Fruit fly (Drosophila melanogaster) whole organism, prepupa: Measurements from ENCODE around the gene disp.

Source experiments
- Blimp-1 ChIP-seq: fragments of 200-800 bp; sonication (Bioruptor generic); optimal IDR thresholded peaks from 3 replicates; lab custom pipeline; 2017; ENCODE audit warnings: missing biosample characterization, missing genetic modification characterization, mild to moderate bottlenecking, moderate library complexity, missing genetic modification reagents
- CG10631 ChIP-seq: fragments of 200-800 bp; sonication (Bioruptor generic); optimal IDR thresholded peaks from 2 replicates; lab custom pipeline; 2016; ENCODE audit warnings: missing biosample characterization, missing genetic modification characterization
- CG10669 ChIP-seq: fragments of 200-800 bp; sonication (Bioruptor generic); optimal IDR thresholded peaks from 3 replicates; lab custom pipeline; 2018; ENCODE audit warnings: missing biosample characterization, mild to moderate bottlenecking, missing genetic modification characterization, moderate library complexity
- CG11294 ChIP-seq: fragments of 200-800 bp; sonication (Bioruptor generic); IDR thresholded peaks from 2 replicates; pipeline ENCODE4 v1.3.6; 2022; ENCODE audit warnings: missing biosample characterization, missing genetic modification characterization
- CG11762 ChIP-seq: fragments of 200-800 bp; sonication (Bioruptor generic); optimal IDR thresholded peaks from 3 replicates; lab custom pipeline; 2016; ENCODE audit warnings: missing biosample characterization, missing genetic modification characterization; ENCODE audit not compliant: insufficient read depth
- CG1621 ChIP-seq: fragments of 200-800 bp; sonication (Bioruptor generic); optimal IDR thresholded peaks from 3 replicates; lab custom pipeline; 2018; ENCODE audit warnings: missing biosample characterization, mild to moderate bottlenecking, missing genetic modification characterization
- CG16779 ChIP-seq: fragments of 200-800 bp; sonication (Bioruptor generic); optimal IDR thresholded peaks from 3 replicates; lab custom pipeline; 2017; ENCODE audit warnings: missing biosample characterization, mild to moderate bottlenecking, missing genetic modification characterization
- CG3032 ChIP-seq: fragments of 200-800 bp; optimal IDR thresholded peaks from 2 replicates; lab custom pipeline; 2019; ENCODE audit warnings: missing biosample characterization, mild to moderate bottlenecking, missing genetic modification characterization, moderate library complexity
- CG31627 ChIP-seq: fragments of 200-800 bp; sonication (Bioruptor generic); optimal IDR thresholded peaks from 3 replicates; lab custom pipeline; 2016; ENCODE audit warnings: missing biosample characterization, missing genetic modification characterization
- CG32006 ChIP-seq: fragments of 200-800 bp; sonication (Bioruptor generic); optimal IDR thresholded peaks from 3 replicates; lab custom pipeline; 2017; ENCODE audit warnings: missing biosample characterization, mild to moderate bottlenecking, missing genetic modification characterization
- CG6163 ChIP-seq: fragments of 200-800 bp; sonication (Bioruptor generic); IDR thresholded peaks from 3 replicates; pipeline ENCODE4 v1.3.6; 2022; ENCODE audit warnings: missing biosample characterization, missing genetic modification characterization
- CG6276 ChIP-seq: fragments of 200-800 bp; sonication (Bioruptor generic); optimal IDR thresholded peaks from 2 replicates; lab custom pipeline; 2017; ENCODE audit warnings: missing biosample characterization, mild to moderate bottlenecking, missing genetic modification characterization
- CG6854 ChIP-seq: fragments of 200-800 bp; sonication (Bioruptor generic); optimal IDR thresholded peaks from 2 replicates; lab custom pipeline; 2017; ENCODE audit warnings: missing biosample characterization, mild to moderate bottlenecking, missing genetic modification characterization
- CG7368 ChIP-seq: fragments of 200-800 bp; sonication (Bioruptor generic); optimal IDR thresholded peaks from 3 replicates; lab custom pipeline; 2016; ENCODE audit warnings: missing biosample characterization, missing genetic modification characterization
- CG8119 ChIP-seq: fragments of 200-800 bp; sonication (Bioruptor generic); IDR thresholded peaks from 3 replicates; pipeline ENCODE4 v1.3.6; 2022; ENCODE audit warnings: missing biosample characterization, missing genetic modification characterization
- CG8319 ChIP-seq: fragments of 200-800 bp; sonication (Bioruptor generic); optimal IDR thresholded peaks from 3 replicates; lab custom pipeline; 2016; ENCODE audit warnings: missing biosample characterization, missing genetic modification characterization
- CG8632 ChIP-seq: fragments of 200-800 bp; sonication (Bioruptor generic); optimal IDR thresholded peaks from 3 replicates; lab custom pipeline; 2016; ENCODE audit warnings: missing biosample characterization, missing genetic modification characterization
- CG9139 ChIP-seq: fragments of 200-800 bp; sonication (Bioruptor generic); optimal IDR thresholded peaks from 3 replicates; lab custom pipeline; 2017; ENCODE audit warnings: missing biosample characterization, mild to moderate bottlenecking, missing genetic modification characterization
- Eip75B ChIP-seq: fragments of 200-800 bp; sonication (Bioruptor generic); optimal IDR thresholded peaks from 3 replicates; lab custom pipeline; 2016; ENCODE audit warnings: missing biosample characterization, missing genetic modification characterization
- Eip78C ChIP-seq: fragments of 200-800 bp; sonication (Bioruptor generic); peaks from one replicate; lab custom pipeline; 2016; ENCODE audit warnings: missing biosample characterization, missing genetic modification characterization
- Hr38 ChIP-seq: sonication (Bioruptor generic); optimal IDR thresholded peaks from 2 replicates; lab custom pipeline; 2016; ENCODE audit warnings: missing biosample characterization, missing genetic modification characterization
- Hr39 ChIP-seq: fragments of 200-800 bp; sonication (Bioruptor generic); optimal IDR thresholded peaks from 2 replicates; lab custom pipeline; 2016; ENCODE audit warnings: missing biosample characterization, missing genetic modification characterization
- Met ChIP-seq: fragments of 200-800 bp; sonication (Bioruptor generic); optimal IDR thresholded peaks from 3 replicates; lab custom pipeline; 2016; ENCODE audit warnings: missing biosample characterization, missing genetic modification characterization
- Smox ChIP-seq: fragments of 200-800 bp; sonication (Bioruptor generic); optimal IDR thresholded peaks from 3 replicates; lab custom pipeline; 2016; ENCODE audit warnings: missing biosample characterization, missing genetic modification characterization
- Sox102F ChIP-seq: fragments of 200-800 bp; sonication (Bioruptor generic); optimal IDR thresholded peaks from 2 replicates; lab custom pipeline; 2016; ENCODE audit warnings: missing biosample characterization, mild to moderate bottlenecking, missing genetic modification characterization
- Sox14 ChIP-seq: fragments of 200-800 bp; sonication (Bioruptor generic); optimal IDR thresholded peaks from 3 replicates; lab custom pipeline; 2016; ENCODE audit warnings: missing biosample characterization, missing genetic modification characterization
- Sox15 ChIP-seq: fragments of 200-800 bp; sonication (Bioruptor generic); optimal IDR thresholded peaks from 3 replicates; lab custom pipeline; 2016; ENCODE audit warnings: missing biosample characterization, missing genetic modification characterization
- achi ChIP-seq: fragments of 200-800 bp; sonication (Bioruptor generic); optimal IDR thresholded peaks from 3 replicates; lab custom pipeline; 2016; ENCODE audit warnings: missing biosample characterization, missing genetic modification characterization
- cyc ChIP-seq: fragments of 200-800 bp; sonication (Bioruptor generic); optimal IDR thresholded peaks from 3 replicates; lab custom pipeline; 2016; ENCODE audit warnings: missing biosample characterization, missing genetic modification characterization
- dac ChIP-seq: fragments of 200-800 bp; sonication (Bioruptor generic); optimal IDR thresholded peaks from 2 replicates; lab custom pipeline; 2017; ENCODE audit warnings: missing biosample characterization, mild to moderate bottlenecking, missing genetic modification characterization
- dsx ChIP-seq: fragments of 200-800 bp; optimal IDR thresholded peaks from 3 replicates; lab custom pipeline; 2019; ENCODE audit warnings: missing biosample characterization, mild to moderate bottlenecking, missing genetic modification characterization, moderate library complexity; ENCODE audit not compliant: poor library complexity, severe bottlenecking
- eg ChIP-seq: fragments of 200-800 bp; sonication (Bioruptor generic); IDR thresholded peaks from 3 replicates; pipeline ENCODE4 v1.3.6; 2022; ENCODE audit warnings: missing biosample characterization, missing genetic modification characterization
- esn ChIP-seq: fragments of 200-800 bp; sonication (Bioruptor generic); optimal IDR thresholded peaks from 2 replicates; lab custom pipeline; 2016; ENCODE audit warnings: missing biosample characterization, mild to moderate bottlenecking, missing genetic modification characterization, moderate library complexity
- fd59A ChIP-seq: fragments of 200-800 bp; sonication (Bioruptor generic); optimal IDR thresholded peaks from 2 replicates; lab custom pipeline; 2017; ENCODE audit warnings: missing biosample characterization, mild to moderate bottlenecking, missing genetic modification characterization, missing genetic modification reagents
- fd85E ChIP-seq: fragments of 200-800 bp; sonication (Bioruptor generic); optimal IDR thresholded peaks from 3 replicates; lab custom pipeline; 2016; ENCODE audit warnings: missing biosample characterization, missing genetic modification characterization
- fkh ChIP-seq: fragments of 200-800 bp; sonication (Bioruptor generic); optimal IDR thresholded peaks from 3 replicates; lab custom pipeline; 2017; ENCODE audit warnings: missing biosample characterization, mild to moderate bottlenecking, missing genetic modification characterization, moderate library complexity
- lz ChIP-seq: fragments of 200-800 bp; sonication (Bioruptor generic); optimal IDR thresholded peaks from 3 replicates; lab custom pipeline; 2016; ENCODE audit warnings: missing biosample characterization, missing genetic modification characterization
- net ChIP-seq: fragments of 200-800 bp; sonication (Bioruptor generic); optimal IDR thresholded peaks from 3 replicates; lab custom pipeline; 2016; ENCODE audit warnings: missing biosample characterization, missing genetic modification characterization
- pdm3 ChIP-seq: fragments of 200-800 bp; sonication (Bioruptor generic); optimal IDR thresholded peaks from 3 replicates; lab custom pipeline; 2016; ENCODE audit warnings: missing biosample characterization, missing genetic modification characterization
- spab ChIP-seq: fragments of 200-800 bp; sonication (Bioruptor generic); optimal IDR thresholded peaks from 2 replicates; lab custom pipeline; 2017; ENCODE audit warnings: missing biosample characterization, mild to moderate bottlenecking, missing genetic modification characterization, missing genetic modification reagents
- ss ChIP-seq, 2 experiments: fragments of 200-800 bp; sonication (Bioruptor generic); optimal IDR thresholded peaks; 2 replicates in 1 of 2; 3 replicates in 1 of 2; lab custom pipeline; 2017 to 2018; ENCODE audit warnings: mild to moderate bottlenecking in 2 of 2, missing biosample characterization in 2 of 2, missing genetic modification characterization in 2 of 2, moderate library complexity in 1 of 2
- svp ChIP-seq: fragments of 200-800 bp; sonication (Bioruptor generic); peaks from one replicate; lab custom pipeline; 2016; ENCODE audit warnings: missing biosample characterization, missing genetic modification characterization
- topi ChIP-seq: fragments of 200-800 bp; sonication (Bioruptor generic); optimal IDR thresholded peaks from 3 replicates; lab custom pipeline; 2016; ENCODE audit warnings: missing biosample characterization, missing genetic modification characterization
- vri ChIP-seq: fragments of 200-800 bp; sonication (Bioruptor generic); optimal IDR thresholded peaks from 3 replicates; lab custom pipeline; 2016; ENCODE audit warnings: missing biosample characterization, mild to moderate bottlenecking, missing genetic modification characterization

disp gene

DNA sequence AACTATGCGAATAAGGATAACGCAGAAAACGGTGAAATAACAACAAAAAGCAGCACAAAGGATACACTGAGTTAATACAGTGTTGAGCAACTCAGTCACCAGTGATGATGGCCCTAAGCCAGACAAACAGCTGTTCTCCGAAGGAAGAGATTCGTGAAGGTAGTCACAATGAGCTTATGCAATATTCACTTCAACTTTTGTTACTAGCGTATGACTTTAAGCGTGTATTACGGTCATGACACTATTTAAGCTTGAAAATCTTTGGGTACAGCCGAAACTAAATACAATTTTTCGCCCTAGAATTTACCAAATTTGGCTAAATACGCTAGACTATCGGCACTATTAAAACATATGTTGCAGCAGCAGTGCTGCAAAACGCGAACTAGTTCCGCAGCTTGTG is at the start of gene disp, which contains the start of gene ECSIT:
disp (minus strand) TSS at position 97 of the 400 bp plus-strand sequence.
ECSIT (plus strand) TSS at position 371 of the 400 bp plus-strand sequence.
- TF ChIP-seq CG11762 (GFP tag; lab: Kevin White, UChicago) (peak; percentile 33), CG31627 (GFP tag; lab: Kevin White, UChicago) (peak; percentile 54), Sox15 (GFP tag; lab: Kevin White, UChicago) (peak; percentile 6), vri (GFP tag; lab: Kevin White, UChicago) (peak; percentile 55), esn (GFP tag; lab: Kevin White, UChicago) (peak; percentile 62), Sox14 (GFP tag; lab: Kevin White, UChicago) (peak; percentile 87), Hr39 (GFP tag; lab: Kevin White, UChicago) (peak; percentile 49), cyc (GFP tag; lab: Kevin White, UChicago) (peak; percentile 55), fd59A (GFP tag; lab: Kevin White, UChicago) (peak; percentile 35), lz (GFP tag; lab: Kevin White, UChicago) (peak; percentile 57), CG10631 (no peak), CG16779 (tag; lab: Kevin White, UChicago) (no peak), CG6163 (GFP tag; lab: Robert Waterston, UW) (no peak), dac (GFP tag; lab: Kevin White, UChicago) (no peak)

DNA sequence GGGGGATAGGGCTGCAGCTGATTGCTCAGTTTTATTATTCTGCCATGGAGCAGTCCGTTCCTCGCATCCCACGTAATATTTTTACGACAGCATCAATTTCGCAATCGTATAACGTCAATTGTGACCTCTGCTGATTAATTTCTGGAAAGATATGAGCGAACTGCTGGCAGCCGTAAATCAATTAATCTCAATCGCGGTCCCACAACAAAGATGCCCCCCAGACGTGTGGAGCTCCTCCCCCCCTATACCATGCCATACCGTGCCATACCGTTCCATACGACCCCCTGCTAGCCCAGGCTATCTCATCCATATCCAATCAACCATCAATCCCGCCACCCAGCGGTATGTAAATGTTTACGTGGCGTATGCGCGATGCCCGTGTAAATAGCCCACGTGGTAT is 25.2 kb upstream of the disp start:
- TF ChIP-seq CG11762 (GFP tag; lab: Kevin White, UChicago) (no peak), svp (peak; percentile 98), CG6163 (GFP tag; lab: Robert Waterston, UW) (no peak)
- TF ChIP-seq, all 60 proteins: peak for 1

dm6 chr3R:5877367-5877766 is 21.3 kb upstream of the disp start:
- TF ChIP-seq Hr39 (GFP tag; lab: Kevin White, UChicago) (no peak), CG10669 (GFP tag; lab: Kevin White, UChicago) (no peak), CG32006 (GFP tag; lab: Kevin White, UChicago) (no peak), svp (no peak), fkh (GFP tag; lab: Kevin White, UChicago) (no peak)
- TF ChIP-seq, all 60 proteins: peak for 0

DNA sequence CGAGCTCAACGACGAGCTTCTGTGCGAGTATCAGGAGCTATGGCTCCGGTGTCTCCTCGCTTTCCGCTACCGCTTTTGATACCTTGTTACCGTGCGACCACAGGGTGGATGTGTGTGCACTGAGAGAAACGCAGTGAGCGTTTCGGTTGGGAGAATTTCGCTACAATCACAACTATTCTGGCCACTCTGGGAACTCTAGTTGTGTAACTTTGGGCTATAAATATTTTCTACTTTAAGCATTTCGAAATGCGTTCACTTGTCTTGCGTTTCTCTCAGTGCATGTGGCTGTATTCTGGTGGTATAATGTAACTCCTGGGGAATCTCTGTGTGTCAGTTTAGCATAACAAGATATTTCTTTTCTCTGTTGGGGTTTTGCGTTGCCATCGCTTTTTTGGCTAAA is 15.3 kb upstream of the disp start:
- TF ChIP-seq fd85E (GFP tag; lab: Kevin White, UChicago), result no peak
- TF ChIP-seq CG8632 (GFP tag; lab: Kevin White, UChicago), result no peak
- no peak for TF ChIP-seq esn (GFP tag; lab: Kevin White, UChicago)
- no peak for TF ChIP-seq Blimp-1 (GFP tag; lab: Kevin White, UChicago)
- no peak for TF ChIP-seq Sox14 (GFP tag; lab: Kevin White, UChicago)
- TF ChIP-seq CG11294 (GFP tag; lab: Robert Waterston, UW), result no peak
- no peak for TF ChIP-seq ss (GFP tag; optimal IDR thresholded peaks at IDR 0.05; lab: Kevin White, UChicago)
- TF ChIP-seq achi, result peak; percentile 2
- TF ChIP-seq topi (GFP tag; lab: Kevin White, UChicago), result peak; percentile 3
- no peak for TF ChIP-seq Smox (GFP tag; lab: Kevin White, UChicago)
- peak; percentile 6 for TF ChIP-seq fd59A (GFP tag; lab: Kevin White, UChicago)
- no peak for TF ChIP-seq CG8319 (GFP tag; lab: Kevin White, UChicago)
- peak; percentile 9 for TF ChIP-seq pdm3 (GFP tag; lab: Kevin White, UChicago)
- TF ChIP-seq CG9139, result no peak
- TF ChIP-seq CG6163 (GFP tag; lab: Robert Waterston, UW), result peak; percentile 11; the same call in 1 of the 3 replicates
- no peak for TF ChIP-seq CG7368
- TF ChIP-seq lz (GFP tag; lab: Kevin White, UChicago), result no peak
- TF ChIP-seq CG1621, result no peak
- no peak for TF ChIP-seq Met (GFP tag; lab: Kevin White, UChicago)
- no peak for TF ChIP-seq net (GFP tag; lab: Kevin White, UChicago)
- no peak for TF ChIP-seq spab (GFP tag; lab: Kevin White, UChicago)
- no peak for TF ChIP-seq Hr38
- TF ChIP-seq CG8119 (GFP tag; lab: Robert Waterston, UW), result no peak
- TF ChIP-seq Sox102F (GFP tag; lab: Kevin White, UChicago), result no peak
- TF ChIP-seq Eip75B (GFP tag; lab: Kevin White, UChicago), result no peak
- no peak for TF ChIP-seq Eip78C
- no peak for TF ChIP-seq CG3032
- TF ChIP-seq dsx, result no peak
- TF ChIP-seq svp, result peak; percentile 64
- no peak for TF ChIP-seq CG6276 (GFP tag; lab: Kevin White, UChicago)
- no peak for TF ChIP-seq Sox15 (GFP tag; lab: Kevin White, UChicago)
- TF ChIP-seq eg (GFP tag; lab: Robert Waterston, UW), result peak; percentile 12; the same call in 1 of the 3 replicates
- no peak for TF ChIP-seq CG6854 (GFP tag; lab: Kevin White, UChicago)
